Worm (Caenorhabditis elegans) whole organism, late embryonic: ENCODE data around the gene tbx-35.

Source experiments
- C08G9.2 ChIP-seq: sonication (generic microtip); optimal IDR thresholded peaks from 2 replicates; lab custom pipeline; 2016; ENCODE audit warnings: mild to moderate bottlenecking, missing genetic modification characterization, moderate library complexity, missing compliant biosample characterization
- F13H6.1 ChIP-seq: sonication (generic microtip); optimal IDR thresholded peaks from 2 replicates; lab custom pipeline; 2016; ENCODE audit warnings: missing genetic modification characterization, missing compliant biosample characterization
- K02D7.2 ChIP-seq: sonication (generic microtip); optimal IDR thresholded peaks from 2 replicates; lab custom pipeline; 2017; ENCODE audit warnings: mild to moderate bottlenecking, missing genetic modification characterization, missing compliant biosample characterization
- Y22D7AL.16 ChIP-seq: sonication (generic microtip); optimal IDR thresholded peaks from 2 replicates; lab custom pipeline; 2016; ENCODE audit warnings: missing genetic modification characterization, missing compliant biosample characterization
- ama-1 ChIP-seq: fragments of 150-350 bp; optimal IDR thresholded peaks from 2 replicates; lab custom pipeline; 2014
- ceh-2 ChIP-seq: sonication (generic microtip); optimal IDR thresholded peaks from 2 replicates; lab custom pipeline; 2016; ENCODE audit warnings: missing genotype, missing genetic modification characterization, missing compliant biosample characterization
- ceh-22 ChIP-seq: sonication (generic microtip); optimal IDR thresholded peaks from 2 replicates; lab custom pipeline; 2017; ENCODE audit warnings: missing biosample characterization, missing genetic modification characterization
- ceh-34 ChIP-seq: sonication (generic microtip); optimal IDR thresholded peaks from 2 replicates; lab custom pipeline; 2016; ENCODE audit warnings: mild to moderate bottlenecking, missing genetic modification characterization, missing compliant biosample characterization
- ceh-9 ChIP-seq: sonication (generic microtip); optimal IDR thresholded peaks from 2 replicates; lab custom pipeline; 2016; ENCODE audit warnings: mild to moderate bottlenecking, missing genetic modification characterization, inconsistent platforms, missing compliant biosample characterization
- che-1 ChIP-seq: sonication (generic microtip); optimal IDR thresholded peaks from 2 replicates; lab custom pipeline; 2016; ENCODE audit warnings: mild to moderate bottlenecking, missing genetic modification characterization, missing compliant biosample characterization
- dmd-4 ChIP-seq: sonication (generic microtip); optimal IDR thresholded peaks from 2 replicates; lab custom pipeline; 2016; ENCODE audit warnings: borderline replicate concordance, missing genetic modification characterization, missing compliant biosample characterization
- dve-1 ChIP-seq: sonication (generic microtip); optimal IDR thresholded peaks from 2 replicates; lab custom pipeline; 2017; ENCODE audit warnings: antibody characterized with exemption, mild to moderate bottlenecking, missing genetic modification characterization, missing compliant biosample characterization
- ets-4 ChIP-seq: sonication (generic microtip); optimal IDR thresholded peaks from 2 replicates; lab custom pipeline; 2016; ENCODE audit warnings: missing genetic modification characterization, missing compliant biosample characterization
- eyg-1 ChIP-seq: sonication (generic microtip); optimal IDR thresholded peaks from 2 replicates; lab custom pipeline; 2016; ENCODE audit warnings: missing genotype, missing genetic modification characterization, missing compliant biosample characterization
- fax-1 ChIP-seq: sonication (generic microtip); optimal IDR thresholded peaks from 2 replicates; lab custom pipeline; 2016; ENCODE audit warnings: missing genotype, missing genetic modification characterization, missing compliant biosample characterization
- fkh-10 ChIP-seq: fragments of 150-350 bp; optimal IDR thresholded peaks from 2 replicates; lab custom pipeline; 2014; ENCODE audit warnings: missing biosample characterization, missing genetic modification reagents, missing genetic modification characterization
- gmeb-2 ChIP-seq: sonication (generic microtip); optimal IDR thresholded peaks from 2 replicates; lab custom pipeline; 2016; ENCODE audit warnings: missing genetic modification characterization, inconsistent platforms, missing compliant biosample characterization
- hlh-13 ChIP-seq: fragments of 200-800 bp; sonication (Bioruptor generic); optimal IDR thresholded peaks from 2 replicates; lab custom pipeline; 2018; ENCODE audit warnings: mild to moderate bottlenecking, missing genetic modification characterization, missing compliant biosample characterization
- hlh-15 ChIP-seq: sonication (generic microtip); optimal IDR thresholded peaks from 2 replicates; lab custom pipeline; 2016; ENCODE audit warnings: missing genetic modification characterization, missing compliant biosample characterization
- hlh-6 ChIP-seq: sonication (generic microtip); optimal IDR thresholded peaks from 2 replicates; lab custom pipeline; 2016; ENCODE audit warnings: missing genotype, missing genetic modification characterization, missing compliant biosample characterization
- lin-11 ChIP-seq: fragments of 200-800 bp; sonication (Bioruptor generic); optimal IDR thresholded peaks from 2 replicates; lab custom pipeline; 2018; ENCODE audit warnings: mild to moderate bottlenecking, missing genetic modification characterization, missing compliant biosample characterization
- madf-2 ChIP-seq: sonication (generic microtip); optimal IDR thresholded peaks from 2 replicates; lab custom pipeline; 2017; ENCODE audit warnings: missing genetic modification characterization, missing compliant biosample characterization
- mec-3 ChIP-seq: sonication (generic microtip); optimal IDR thresholded peaks from 2 replicates; lab custom pipeline; 2016; ENCODE audit warnings: borderline replicate concordance, missing genetic modification characterization, missing compliant biosample characterization
- nfya-1 ChIP-seq: sonication (generic microtip); optimal IDR thresholded peaks from 2 replicates; lab custom pipeline; 2017; ENCODE audit warnings: missing genetic modification characterization, mild to moderate bottlenecking, missing compliant biosample characterization, antibody characterized with exemption, moderate library complexity
- nhr-232 ChIP-seq: sonication (generic microtip); optimal IDR thresholded peaks from 2 replicates; lab custom pipeline; 2016; ENCODE audit warnings: missing genetic modification characterization, missing compliant biosample characterization
- odd-2 ChIP-seq: sonication (generic microtip); optimal IDR thresholded peaks from 2 replicates; lab custom pipeline; 2017; ENCODE audit warnings: antibody characterized with exemption, mild to moderate bottlenecking, missing genetic modification characterization, missing compliant biosample characterization
- pag-3 ChIP-seq: sonication (generic microtip); optimal IDR thresholded peaks from 2 replicates; lab custom pipeline; 2016; ENCODE audit warnings: missing compliant biosample characterization, missing genetic modification characterization, borderline replicate concordance
- pax-1 ChIP-seq: fragments of 150-350 bp; optimal IDR thresholded peaks from 2 replicates; lab custom pipeline; 2014; ENCODE audit warnings: missing biosample characterization, missing genetic modification characterization
- pha-2 ChIP-seq: sonication (generic microtip); optimal IDR thresholded peaks from 2 replicates; lab custom pipeline; 2017; ENCODE audit warnings: mild to moderate bottlenecking, missing genetic modification characterization, missing compliant biosample characterization
- pha-4 ChIP-seq: fragments of 150-350 bp; optimal IDR thresholded peaks from 2 replicates; lab custom pipeline; 2018; ENCODE audit warnings: missing biosample characterization, missing genetic modification reagents, missing genetic modification characterization
- pqm-1 ChIP-seq: sonication (generic microtip); optimal IDR thresholded peaks from 2 replicates; lab custom pipeline; 2016; ENCODE audit warnings: missing genetic modification characterization, missing compliant biosample characterization
- pros-1 ChIP-seq: fragments of 150-350 bp; optimal IDR thresholded peaks from 2 replicates; lab custom pipeline; 2014; ENCODE audit warnings: missing biosample characterization, missing genetic modification reagents, missing genetic modification characterization
- ref-2 ChIP-seq: sonication (generic microtip); optimal IDR thresholded peaks from 2 replicates; lab custom pipeline; 2016; ENCODE audit warnings: missing genetic modification characterization, missing compliant biosample characterization
- rnt-1 ChIP-seq: sonication (generic microtip); optimal IDR thresholded peaks from 2 replicates; lab custom pipeline; 2016; ENCODE audit warnings: missing genetic modification characterization, missing compliant biosample characterization
- sox-2 ChIP-seq: fragments of 200-800 bp; sonication (Bioruptor generic); IDR thresholded peaks from 2 replicates; pipeline ENCODE4 v1.3.6; 2022; ENCODE audit warnings: missing genetic modification reagents, missing genetic modification characterization, missing compliant biosample characterization
- tbx-7 ChIP-seq: sonication (generic microtip); optimal IDR thresholded peaks from 2 replicates; lab custom pipeline; 2016; ENCODE audit warnings: missing genotype, missing genetic modification characterization, missing compliant biosample characterization
- ttx-3 ChIP-seq: sonication (generic microtip); optimal IDR thresholded peaks from 2 replicates; lab custom pipeline; 2016; ENCODE audit warnings: missing genetic modification reagents, missing genetic modification characterization, missing compliant biosample characterization
- unc-42 ChIP-seq: sonication (generic microtip); optimal IDR thresholded peaks from 2 replicates; lab custom pipeline; 2016; ENCODE audit warnings: missing genotype, missing genetic modification characterization, missing compliant biosample characterization
- unc-86 ChIP-seq: sonication (generic microtip); optimal IDR thresholded peaks from 2 replicates; lab custom pipeline; 2016; ENCODE audit warnings: missing genetic modification characterization, missing compliant biosample characterization
- ztf-16 ChIP-seq: sonication (generic microtip); optimal IDR thresholded peaks from 2 replicates; lab custom pipeline; 2017; ENCODE audit warnings: missing genetic modification characterization, missing compliant biosample characterization

The tbx-35 gene

ce11 chrII:5522637-5523036, 2.6 kb downstream of the tbx-35 start, which contains the start of gene ZK177.11:
ZK177.11 (plus strand) TSS chrII:5522937.
- no peak for TF ChIP-seq lin-11 (tag; lab: Kevin White, UChicago)
- no peak for TF ChIP-seq hlh-13 (GFP tag; lab: Kevin White, UChicago)
- no peak for TF ChIP-seq sox-2 (GFP tag; lab: Robert Waterston, UW)
- TF ChIP-seq hlh-6 (tag; lab: Kevin White, UChicago), result no peak
- TF ChIP-seq Y22D7AL.16, result no peak
- no peak for TF ChIP-seq che-1

- no peak for TF ChIP-seq dve-1 (tag; lab: Kevin White, UChicago)
- no peak for TF ChIP-seq eyg-1
- no peak for TF ChIP-seq ama-1
- TF ChIP-seq dmd-4 (tag; lab: Kevin White, UChicago), result no peak
- no peak for TF ChIP-seq hlh-6 (tag; lab: Kevin White, UChicago)
- TF ChIP-seq unc-42, result no peak
- no peak for TF ChIP-seq odd-2 (tag; lab: Kevin White, UChicago)
- TF ChIP-seq lin-11 (tag; lab: Kevin White, UChicago), result no peak
- no peak for TF ChIP-seq hlh-15
- TF ChIP-seq pros-1 (tag; lab: Kevin White, UChicago), result no peak
- TF ChIP-seq fax-1 (tag; lab: Kevin White, UChicago), result no peak
- no peak for TF ChIP-seq ceh-22
- TF ChIP-seq pha-2 (tag; lab: Kevin White, UChicago), result no peak
- TF ChIP-seq C08G9.2, result no peak
- no peak for TF ChIP-seq ets-4 (tag; lab: Kevin White, UChicago)
- no peak for TF ChIP-seq tbx-7 (tag; lab: Kevin White, UChicago)
- TF ChIP-seq K02D7.2 (tag; lab: Kevin White, UChicago), result no peak
- TF ChIP-seq ceh-2 (tag; lab: Kevin White, UChicago), result no peak
- TF ChIP-seq, all 69 proteins: peak for 0
Observed at ce11 chrII:5521411-5521810, 3.8 kb downstream of the tbx-35 start, which contains the start of gene ZK177.12. ZK177.12 (plus strand) TSS chrII:5521711.

- TF ChIP-seq ceh-9 (tag; lab: Kevin White, UChicago) (no peak), tbx-7 (tag; lab: Kevin White, UChicago) (no peak), ref-2 (tag; lab: Kevin White, UChicago) (no peak), rnt-1 (tag; lab: Kevin White, UChicago) (no peak), ttx-3 (tag; lab: Kevin White, UChicago) (no peak), mec-3 (tag; lab: Kevin White, UChicago) (no peak), eyg-1 (no peak)
Observed at ce11 chrII:5518910-5519309, 6.3 kb downstream of the tbx-35 start, which contains the start of gene ZK177.2. ZK177.2 (plus strand) TSS chrII:5519210.

- TF ChIP-seq pax-1, result no peak
- no peak for TF ChIP-seq nfya-1 (tag; lab: Kevin White, UChicago)
- TF ChIP-seq fkh-10, result no peak
- no peak for TF ChIP-seq madf-2 (tag; lab: Kevin White, UChicago)
- no peak for TF ChIP-seq hlh-15
- TF ChIP-seq pha-2 (tag; lab: Kevin White, UChicago), result no peak
- TF ChIP-seq F13H6.1, result no peak
- TF ChIP-seq rnt-1 (tag; lab: Kevin White, UChicago), result no peak
- TF ChIP-seq ceh-9 (tag; lab: Kevin White, UChicago), result no peak
- TF ChIP-seq, all 69 proteins: peak for 0
Observed at ce11 chrII:5518055-5518454, 7.1 kb downstream of the tbx-35 start.

ce11 chrII:5517643-5518042, 7.6 kb downstream of the tbx-35 start, which contains the start of gene ZK177.9:
ZK177.9 (minus strand) TSS chrII:5517743.
- TF ChIP-seq unc-86 (tag; lab: Kevin White, UChicago) (no peak), nhr-232 (no peak), pha-4 (tag; lab: Kevin White, UChicago) (no peak), sox-2 (GFP tag; lab: Robert Waterston, UW) (no peak), ref-2 (tag; lab: Kevin White, UChicago) (no peak), hlh-15 (no peak), nfya-1 (tag; lab: Kevin White, UChicago) (no peak), fax-1 (tag; lab: Kevin White, UChicago) (no peak), dve-1 (tag; lab: Kevin White, UChicago) (no peak), che-1 (no peak), gmeb-2 (tag; lab: Kevin White, UChicago) (no peak), pros-1 (tag; lab: Kevin White, UChicago) (no peak), C08G9.2 (no peak), Y22D7AL.16 (no peak), ceh-22 (no peak), ztf-16 (no peak), ceh-34 (tag; lab: Kevin White, UChicago) (no peak), pag-3 (tag; lab: Kevin White, UChicago) (no peak), pqm-1 (tag; lab: Kevin White, UChicago) (no peak)
- TF ChIP-seq, all 69 proteins: peak for 0
